Worm (Caenorhabditis elegans): ENCODE data around the gene gta-1.

Gene gta-1

ce11 chrIV:10176252-10176730 is 4.2 kb upstream of the gta-1 start, which contains the start of gene rack-1 (continued):
- TF ChIP-seq madf-8 (GFP tag; conservative IDR thresholded peaks at IDR 0.05) (no peak), hmg-1.2 (GFP tag; IDR thresholded peaks at IDR 0.05) (peak; percentile 33; the same call in 1 of the 2 replicates), cebp-1 (GFP tag; IDR thresholded peaks at IDR 0.05) (no peak), cebp-1 (tag; optimal IDR thresholded peaks at IDR 0.05) (peak; percentile 30), zfh-2 (GFP tag; conservative IDR thresholded peaks at IDR 0.05) (no peak), attf-6 (GFP tag; IDR thresholded peaks at IDR 0.05) (no peak), pbrm-1 (GFP tag; IDR thresholded peaks at IDR 0.05) (peak; percentile 9; the same call in 1 of the 2 replicates), ceh-79 (tag; optimal IDR thresholded peaks at IDR 0.05) (no peak), Y56A3A.18 (GFP tag; IDR thresholded peaks at IDR 0.05) (no peak), egl-44 (GFP tag; IDR thresholded peaks at IDR 0.05) (no peak), D2030.7 (GFP tag; IDR thresholded peaks at IDR 0.05) (no peak), Y53F4B.3 (GFP tag; IDR thresholded peaks at IDR 0.05) (no peak), lin-26 (GFP tag; IDR thresholded peaks at IDR 0.05) (no peak), hlh-26 (GFP tag; conservative IDR thresholded peaks at IDR 0.05) (no peak), fkh-3 (tag; optimal IDR thresholded peaks at IDR 0.05) (no peak), ama-1 (optimal IDR thresholded peaks at IDR 0.05) (no peak), ama-1 (GFP tag; optimal IDR thresholded peaks at IDR 0.05) (no peak), mcd-1 (GFP tag; IDR thresholded peaks at IDR 0.05) (peak; percentile 47; the same call in 1 of the 2 replicates), lin-54 (GFP tag; optimal IDR thresholded peaks at IDR 0.05) (peak; percentile 26)

- TF ChIP-seq tlf-1 (GFP tag; optimal IDR thresholded peaks at IDR 0.05), result peak; percentile 46
- TF ChIP-seq snpc-3.4 (tag; optimal IDR thresholded peaks at IDR 0.05), result peak; percentile 8
- peak; percentile 54; the same call in 1 of the 2 replicates for TF ChIP-seq madf-6 (GFP tag; IDR thresholded peaks at IDR 0.05)
- TF ChIP-seq B0261.1 (tag; optimal IDR thresholded peaks at IDR 0.05), result no peak
- TF ChIP-seq C17E4.6 (GFP tag; IDR thresholded peaks at IDR 0.05), result peak; percentile 52; the same call in 1 of the 2 replicates
- 0 out of 2 replicates have a peak, but pooled peaks have one; percentile 48 for TF ChIP-seq lin-26 (GFP tag; IDR thresholded peaks at IDR 0.05)
- no peak for TF ChIP-seq ccch-3 (GFP tag; optimal IDR thresholded peaks at IDR 0.05)
- TF ChIP-seq D2030.7 (GFP tag; IDR thresholded peaks at IDR 0.05), result peak; percentile 18; the same call in 1 of the 2 replicates
- no peak for TF ChIP-seq lag-1 (GFP tag; IDR thresholded peaks at IDR 0.05)
- peak; percentile 17 for TF ChIP-seq F49E8.2 (tag; optimal IDR thresholded peaks at IDR 0.05; ENCODE audit: insufficient read depth)
- TF ChIP-seq lsl-1 (GFP tag; optimal IDR thresholded peaks at IDR 0.05), result peak; percentile 16
- TF ChIP-seq F33H1.4 (GFP tag; IDR thresholded peaks at IDR 0.05), result peak; percentile 36
- no peak for TF ChIP-seq ama-1 (optimal IDR thresholded peaks at IDR 0.05)
- peak in 1 of 2 experiments; percentile 37 for TF ChIP-seq ama-1 (GFP tag; optimal IDR thresholded peaks at IDR 0.05)
- peak; percentile 43 for TF ChIP-seq lin-54 (GFP tag; optimal IDR thresholded peaks at IDR 0.05)
- TF ChIP-seq hsf-1 (GFP tag; IDR thresholded peaks at IDR 0.05), result peak; percentile 61; the same call in 1 of the 2 replicates
- peak; percentile 21; the same call in 1 of the 2 replicates for TF ChIP-seq rcor-1 (GFP tag; IDR thresholded peaks at IDR 0.05)
- TF ChIP-seq nhr-80 (tag; optimal IDR thresholded peaks at IDR 0.05), result no peak
- peak; percentile 65; the same call in 1 of the 2 replicates for TF ChIP-seq B0336.3 (GFP tag; IDR thresholded peaks at IDR 0.05)
- TF ChIP-seq F39B2.1 (GFP tag; IDR thresholded peaks at IDR 0.05), result no peak
- TF ChIP-seq Y53G8AR.9 (GFP tag; conservative IDR thresholded peaks at IDR 0.05), result peak; percentile 74; the same call in 1 of the 2 replicates
- TF ChIP-seq cebp-2 (GFP tag; IDR thresholded peaks at IDR 0.05), result no peak
- TF ChIP-seq ceh-40 (GFP tag; IDR thresholded peaks at IDR 0.05), result no peak
Measured at ce11 chrIV:10177779-10178178, 2.7 kb upstream of the gta-1 start, which contains the start of gene mspn-1. TSS of gene mspn-1 (plus strand) at chrIV:10177968.

- TF ChIP-seq hrde-1 (tag; optimal IDR thresholded peaks at IDR 0.05; ENCODE audit: borderline replicate concordance), result no peak
- no peak for TF ChIP-seq sea-2 (GFP tag; IDR thresholded peaks at IDR 0.05)
- no peak for TF ChIP-seq cebp-2 (GFP tag; IDR thresholded peaks at IDR 0.05)
- TF ChIP-seq tbp1 (GFP tag; optimal IDR thresholded peaks at IDR 0.05), result no peak
- TF ChIP-seq cebp-1 (GFP tag; IDR thresholded peaks at IDR 0.05), result no peak
- TF ChIP-seq cebp-1 (tag; optimal IDR thresholded peaks at IDR 0.05), result no peak
- no peak for TF ChIP-seq ama-1 (optimal IDR thresholded peaks at IDR 0.05)
- no peak for TF ChIP-seq ama-1 (GFP tag; optimal IDR thresholded peaks at IDR 0.05)
- no peak for TF ChIP-seq ccch-3 (GFP tag; optimal IDR thresholded peaks at IDR 0.05)
- no peak for TF ChIP-seq die-1 (tag; optimal IDR thresholded peaks at IDR 0.05)
- TF ChIP-seq Y67H2A.10 (GFP tag; conservative IDR thresholded peaks at IDR 0.05), result no peak
- no peak for TF ChIP-seq snpc-1.1 (tag; optimal IDR thresholded peaks at IDR 0.05; ENCODE audit: insufficient read depth)
- no peak for TF ChIP-seq hmg-1.2 (GFP tag; IDR thresholded peaks at IDR 0.05)
- no peak for TF ChIP-seq Y79H2A.3 (GFP tag; conservative IDR thresholded peaks at IDR 0.05)
- TF ChIP-seq gei-17 (GFP tag; optimal IDR thresholded peaks at IDR 0.05), result no peak
- TF ChIP-seq Y56A3A.18 (GFP tag; IDR thresholded peaks at IDR 0.05), result no peak
Measured at ce11 chrIV:10188505-10188904, 8.0 kb downstream of the gta-1 start.

All from whole organism, young adult.